Worm (Caenorhabditis elegans): ENCODE results near the gene R09F10.5.

R09F10.5 gene

ce11 chrX:8274869-8275268, 32.6 kb downstream of the R09F10.5 start, which contains the start of gene ksr-1:
Gene ksr-1 (plus strand): TSS chrX:8275169.
- no peak for TF ChIP-seq pag-3 (tag; optimal IDR thresholded peaks at IDR 0.05; ENCODE audit: borderline replicate concordance, insufficient read depth)
- TF ChIP-seq pqm-1 (tag; optimal IDR thresholded peaks at IDR 0.05), result no peak

DNA sequence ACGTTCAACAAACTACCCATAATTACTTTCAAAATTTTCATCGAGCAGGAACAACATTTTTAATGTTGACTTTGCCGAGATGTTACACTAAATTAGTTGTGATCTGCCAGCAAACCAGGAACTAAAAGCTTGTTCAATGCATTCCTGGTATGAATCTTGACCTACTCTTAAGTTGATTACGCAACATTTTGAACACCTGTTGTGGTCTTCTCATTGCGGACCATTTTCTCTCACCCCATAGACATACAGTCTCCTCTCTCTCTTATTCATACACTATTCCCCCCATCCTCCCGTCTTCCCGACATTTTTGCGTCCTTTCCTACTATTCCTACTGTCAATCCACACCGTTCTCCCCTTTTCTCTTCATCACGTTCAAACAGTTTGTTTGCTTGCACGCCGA, 34.0 kb downstream of the R09F10.5 start:
- TF ChIP-seq ces-1 (GFP tag; optimal IDR thresholded peaks at IDR 0.05) (no peak), snu-23 (GFP tag; optimal IDR thresholded peaks at IDR 0.05) (no peak), snpc-4 (tag; optimal IDR thresholded peaks at IDR 0.05) (no peak), unc-30 (tag; optimal IDR thresholded peaks at IDR 0.05) (no peak), efl-3 (GFP tag; optimal IDR thresholded peaks at IDR 0.05) (no peak), nhr-19 (GFP tag; conservative IDR thresholded peaks at IDR 0.05) (no peak), jun-1 (tag; optimal IDR thresholded peaks at IDR 0.05) (no peak)

ce11 chrX:8270971-8271553, 36.4 kb downstream of the R09F10.5 start, which contains the start of gene cutl-29:
Gene cutl-29 (minus strand): TSS chrX:8271021.
- peak; percentile 46 for TF ChIP-seq nhr-85 (tag)
- TF ChIP-seq egl-13 (tag; optimal IDR thresholded peaks at IDR 0.05), result peak; percentile 17
- peak; percentile 36 for TF ChIP-seq blmp-1 (tag; optimal IDR thresholded peaks at IDR 0.05)
- TF ChIP-seq lin-35 (GFP tag; optimal IDR thresholded peaks at IDR 0.05), result no peak
- TF ChIP-seq dsc-1 (tag; optimal IDR thresholded peaks at IDR 0.05), result peak; percentile 58

DNA sequence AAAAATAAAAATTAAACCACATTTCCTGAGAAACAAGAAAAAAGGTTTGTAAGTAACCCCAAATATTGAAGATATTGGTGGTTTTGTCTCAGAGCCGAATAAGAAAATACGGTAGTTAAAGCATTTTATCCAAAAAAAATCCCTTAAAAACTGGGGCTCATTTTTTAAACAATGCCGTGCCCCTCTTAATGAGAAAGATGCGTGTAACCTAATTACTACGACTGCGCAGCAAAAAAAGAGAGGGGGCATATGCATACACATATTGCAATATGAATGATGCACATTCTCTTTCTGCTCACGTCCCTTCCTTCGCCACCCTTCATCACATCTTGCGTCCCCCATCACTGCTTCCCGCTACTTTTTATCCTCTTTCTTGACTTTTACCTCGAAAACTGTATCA, 39.4 kb downstream of the R09F10.5 start:
- TF ChIP-seq aly-2 (tag; optimal IDR thresholded peaks at IDR 0.05), result no peak
- TF ChIP-seq irx-1 (tag; optimal IDR thresholded peaks at IDR 0.05), result no peak
- TF ChIP-seq lin-39 (tag; optimal IDR thresholded peaks at IDR 0.05), result no peak
- no peak for TF ChIP-seq nhr-76 (tag; optimal IDR thresholded peaks at IDR 0.05)
- no peak for TF ChIP-seq lin-15B (tag; optimal IDR thresholded peaks at IDR 0.05)
- no peak for TF ChIP-seq mef-2 (tag; optimal IDR thresholded peaks at IDR 0.05)
- no peak for TF ChIP-seq pax-3 (tag; optimal IDR thresholded peaks at IDR 0.05)
- no peak for TF ChIP-seq ztf-4 (tag; optimal IDR thresholded peaks at IDR 0.05)
- no peak for TF ChIP-seq hlh-4 (tag; optimal IDR thresholded peaks at IDR 0.05)
- no peak for TF ChIP-seq mep-1 (tag; optimal IDR thresholded peaks at IDR 0.05)
- TF ChIP-seq tlp-1 (tag; optimal IDR thresholded peaks at IDR 0.05), result no peak
- TF ChIP-seq grh-1 (GFP tag; IDR thresholded peaks at IDR 0.05), result no peak
- no peak for TF ChIP-seq nhr-85 (tag)

DNA sequence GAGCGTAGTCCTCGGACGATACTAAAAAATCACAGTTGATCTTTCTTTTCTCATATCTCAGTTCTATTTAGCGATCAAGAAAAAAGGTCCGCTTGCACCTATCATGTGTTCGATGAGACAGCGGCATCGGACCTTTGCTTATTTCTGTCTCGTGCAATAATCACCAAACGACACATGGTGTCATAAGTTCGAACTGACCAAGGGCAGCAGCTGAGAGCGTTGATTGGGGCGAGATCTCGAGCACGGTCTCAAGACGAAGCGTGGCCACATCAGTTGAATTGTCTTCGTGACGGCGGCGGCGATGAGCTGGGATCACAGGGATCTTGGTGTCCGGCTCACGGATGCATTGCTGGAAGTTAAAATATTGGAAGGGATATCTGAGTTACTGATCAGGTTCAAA, 44.8 kb downstream of the R09F10.5 start:
- peak in 1 of 2 experiments; percentile 16 for TF ChIP-seq mdl-1 (tag; optimal IDR thresholded peaks at IDR 0.05)
- no peak for TF ChIP-seq mab-9 (GFP tag; IDR thresholded peaks at IDR 0.05)
- TF ChIP-seq lin-15B (tag; optimal IDR thresholded peaks at IDR 0.05), result no peak
- no peak for TF ChIP-seq unc-62 (GFP tag; optimal IDR thresholded peaks at IDR 0.05)
- no peak for TF ChIP-seq nhr-71 (tag; optimal IDR thresholded peaks at IDR 0.05)
- peak; percentile 0 for TF ChIP-seq lin-14 (GFP tag; optimal IDR thresholded peaks at IDR 0.05)
- no peak for TF ChIP-seq hlh-4 (tag; optimal IDR thresholded peaks at IDR 0.05)
- TF ChIP-seq F16B12.6 (tag; optimal IDR thresholded peaks at IDR 0.05), result no peak
- peak; percentile 30 for TF ChIP-seq rnt-1 (tag; optimal IDR thresholded peaks at IDR 0.05)
- TF ChIP-seq unc-130 (tag; optimal IDR thresholded peaks at IDR 0.05), result no peak
- TF ChIP-seq dsc-1 (tag; optimal IDR thresholded peaks at IDR 0.05), result no peak
- TF ChIP-seq swsn-7 (tag; optimal IDR thresholded peaks at IDR 0.05), result no peak
- TF ChIP-seq isw-1 (GFP tag; IDR thresholded peaks at IDR 0.05), result no peak
- TF ChIP-seq nhr-84 (tag; optimal IDR thresholded peaks at IDR 0.05), result no peak
- no peak for TF ChIP-seq efl-1 (optimal IDR thresholded peaks at IDR 0.05)
- peak in 1 of 2 experiments; percentile 67 for TF ChIP-seq efl-1 (GFP tag; optimal IDR thresholded peaks at IDR 0.05 in 1 of 2)
